Fruit fly (Drosophila melanogaster) whole organism, embryonic: ENCODE measurements around the gene lawc.
A peak's percentile ranks its signal among the peaks of the same experiment; 100 is the strongest.

Experiments
- CG15269 ChIP-seq: fragments of 200-800 bp; sonication (Bioruptor generic); optimal IDR thresholded peaks from 2 replicates; lab custom pipeline; 2018; ENCODE audit warnings: missing biosample characterization, mild to moderate bottlenecking, missing genetic modification characterization, moderate library complexity
- CG7786 ChIP-seq: fragments of 200-800 bp; sonication (Bioruptor generic); optimal IDR thresholded peaks from 2 replicates; lab custom pipeline; 2016; ENCODE audit warnings: missing biosample characterization, missing genetic modification characterization
- CG8359 ChIP-seq: fragments of 200-800 bp; sonication (Bioruptor generic); optimal IDR thresholded peaks from 2 replicates; lab custom pipeline; 2017; ENCODE audit warnings: missing biosample characterization, mild to moderate bottlenecking, missing genetic modification characterization, borderline replicate concordance
- CTCF ChIP-seq: fragments of 200-800 bp; sonication (Bioruptor generic); optimal IDR thresholded peaks from 2 replicates; lab custom pipeline; 2017; ENCODE audit warnings: missing biosample characterization, mild to moderate bottlenecking, missing genetic modification characterization, moderate library complexity
- H2.0 ChIP-seq: fragments of 200-800 bp; sonication (Bioruptor generic); IDR thresholded peaks from 2 replicates; pipeline ENCODE4 v1.3.6; 2022; ENCODE audit warnings: missing biosample characterization, missing genetic modification characterization
- Hsf ChIP-seq: fragments of 200-800 bp; sonication (Bioruptor generic); optimal IDR thresholded peaks from 3 replicates; lab custom pipeline; 2016; ENCODE audit warnings: missing biosample characterization, missing genetic modification characterization
- gem ChIP-seq: fragments of 200-800 bp; sonication (Bioruptor generic); optimal IDR thresholded peaks from 2 replicates; lab custom pipeline; 2019; ENCODE audit warnings: missing biosample characterization, mild to moderate bottlenecking, missing genetic modification characterization, moderate library complexity
- ind ChIP-seq: fragments of 200-800 bp; sonication (Bioruptor generic); optimal IDR thresholded peaks from 3 replicates; lab custom pipeline; 2016; ENCODE audit warnings: missing biosample characterization, missing genetic modification characterization

The lawc gene

dm6 chrX:8371729-8372128, 39.7 kb downstream of the lawc start:
- no peak for TF ChIP-seq Hsf (GFP tag; lab: Kevin White, UChicago)
- peak; percentile 30 for TF ChIP-seq CTCF (GFP tag; lab: Kevin White, UChicago)

- TF ChIP-seq gem (tag; lab: Kevin White, UChicago) (no peak), CG7786 (GFP tag; lab: Kevin White, UChicago) (no peak), ind (no peak), H2.0 (no peak)
These were observed 44.4 kb downstream of the lawc start, which contains the start of gene nAChRalpha3 for dm6 chrX:8367069-8367468. TSS of gene nAChRalpha3 (minus strand) at chrX:8367169.

dm6 chrX:8366329-8366728, 45.1 kb downstream of the lawc start:
- peak; percentile 96 for TF ChIP-seq CG8359 (GFP tag; lab: Kevin White, UChicago)
- no peak for TF ChIP-seq CG15269
